Worm (Caenorhabditis elegans): ENCODE results near the gene ugt-18.

- TF ChIP-seq lin-39 (tag; optimal IDR thresholded peaks at IDR 0.05) (no peak), grh-1 (GFP tag; IDR thresholded peaks at IDR 0.05) (no peak)
These were observed 22.1 kb upstream of the ugt-18 start, which contains the start of gene ugt-6 for ce11 chrV:12797992-12798391.

Measured in whole organism, L1 larva.